Fruit fly (Drosophila melanogaster) whole organism, embryonic: Measurements from ENCODE around the gene mirr.

Experiments used
- CG32532 ChIP-seq: fragments of 200-800 bp; sonication (Bioruptor generic); IDR thresholded peaks from 2 replicates; pipeline ENCODE4 v1.3.6; 2022; ENCODE audit warnings: missing biosample characterization, missing genetic modification characterization
- Dek ChIP-seq: fragments of 200-800 bp; sonication (Bioruptor generic); optimal IDR thresholded peaks from 3 replicates; lab custom pipeline; 2019; ENCODE audit warnings: missing biosample characterization, mild to moderate bottlenecking, missing genetic modification characterization, moderate library complexity
- HLHmδ ChIP-seq: fragments of 200-800 bp; sonication (Bioruptor generic); optimal IDR thresholded peaks from 2 replicates; lab custom pipeline; 2018; ENCODE audit warnings: missing biosample characterization, mild to moderate bottlenecking, missing genetic modification characterization, moderate library complexity
- eyg ChIP-seq: fragments of 200-800 bp; sonication (Bioruptor generic); optimal IDR thresholded peaks from 3 replicates; lab custom pipeline; 2016; ENCODE audit warnings: missing biosample characterization, missing genetic modification characterization
- gsb-n ChIP-seq: fragments of 200-800 bp; sonication (Bioruptor generic); optimal IDR thresholded peaks from 3 replicates; lab custom pipeline; 2018; ENCODE audit warnings: missing biosample characterization, mild to moderate bottlenecking, missing genetic modification characterization
- kah ChIP-seq: fragments of 200-800 bp; sonication (Bioruptor generic); optimal IDR thresholded peaks from 2 replicates; lab custom pipeline; 2018; ENCODE audit warnings: missing biosample characterization, mild to moderate bottlenecking, missing genetic modification characterization
- luna ChIP-seq: fragments of 200-800 bp; sonication (Bioruptor generic); optimal IDR thresholded peaks from 2 replicates; lab custom pipeline; 2016; ENCODE audit warnings: missing biosample characterization, missing genetic modification characterization
- otp ChIP-seq: fragments of 200-800 bp; sonication (Bioruptor generic); IDR thresholded peaks from 3 replicates; pipeline ENCODE4, ENCODE4 v1.3.6; 2022; ENCODE audit warnings: missing biosample characterization, missing genetic modification characterization
- sens ChIP-seq: fragments of 200-800 bp; sonication (Bioruptor generic); peaks from one replicate; lab custom pipeline; 2016; ENCODE audit warnings: missing biosample characterization, missing genetic modification characterization

dm6 chr3L:12673405-12673804 is 20.0 kb upstream of the mirr start:
- TF ChIP-seq luna (no peak), eyg (GFP tag; lab: Kevin White, UChicago) (no peak), CG32532 (GFP tag; lab: Robert Waterston, UW) (no peak), otp (GFP tag; lab: Robert Waterston, UW) (no peak), Dek (tag; lab: Kevin White, UChicago) (no peak), HLHmδ (no peak), gsb-n (tag; lab: Kevin White, UChicago) (no peak), kah (no peak), sens (GFP tag; lab: Kevin White, UChicago) (no peak)
